Worm (Caenorhabditis elegans) whole organism, L1 larva: ENCODE data around the gene C05C10.3.

Experiments used
- alr-1 ChIP-seq: fragments of 200-800 bp; sonication (Bioruptor generic); optimal IDR thresholded peaks from 2 replicates; lab custom pipeline; 2018; ENCODE audit warnings: borderline replicate concordance, mild to moderate bottlenecking, missing genetic modification characterization, missing compliant biosample characterization
- ceh-88 ChIP-seq: fragments of 200-800 bp; sonication (Bioruptor generic); IDR thresholded peaks from 2 replicates; pipeline ENCODE4 v1.3.6; 2022; ENCODE audit warnings: missing genetic modification characterization, missing compliant biosample characterization
- hpl-2 ChIP-seq: fragments of 150-350 bp; optimal IDR thresholded peaks from 2 replicates; lab custom pipeline; 2014; ENCODE audit warnings: missing biosample characterization, missing genetic modification reagents, missing genetic modification characterization
- jun-1 ChIP-seq: fragments of 150-350 bp; optimal IDR thresholded peaks from 2 replicates; lab custom pipeline; 2014; ENCODE audit warnings: missing biosample characterization, missing genetic modification reagents, missing genetic modification characterization
- pqm-1 ChIP-seq: sonication (generic microtip); optimal IDR thresholded peaks from 3 replicates; lab custom pipeline; 2017; ENCODE audit warnings: missing biosample characterization, missing genetic modification characterization

ce11 chrII:9898744-9899143 is 37.9 kb downstream of the C05C10.3 start:
- TF ChIP-seq ceh-88 (no peak), alr-1 (tag; lab: Kevin White, UChicago) (no peak), jun-1 (no peak), hpl-2 (no peak), pqm-1 (tag; lab: Kevin White, UChicago) (no peak)
